Fruit fly (Drosophila melanogaster): Measurements from ENCODE around the gene BG642312.

BG642312 gene

DNA sequence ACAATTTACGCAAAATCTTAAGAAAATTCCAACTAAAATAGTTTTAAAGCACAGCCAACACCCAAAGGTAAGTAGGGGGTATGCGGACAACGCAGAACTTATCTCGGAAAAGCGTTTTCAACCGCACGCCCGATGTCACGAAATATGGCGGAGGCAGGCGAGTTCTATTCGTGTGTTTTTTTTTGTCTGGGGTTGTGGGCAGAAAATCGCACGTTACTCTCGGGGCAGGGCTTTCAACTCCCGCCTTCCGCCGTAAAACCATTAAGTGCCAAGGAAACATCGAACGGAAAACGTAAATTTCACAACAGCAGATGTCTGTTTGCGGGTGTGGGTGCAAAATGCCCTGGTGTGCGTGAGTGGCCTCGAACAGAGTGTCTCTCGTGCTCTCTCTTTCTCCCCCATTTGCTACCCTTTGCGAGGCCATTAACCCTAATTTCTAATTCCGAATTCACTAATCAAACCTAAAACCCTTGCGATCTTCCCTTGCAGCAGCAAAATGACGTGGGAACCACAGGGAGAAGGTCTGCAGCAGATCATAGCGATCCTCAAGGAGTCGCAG is 39.5 kb downstream of the BG642312 start:
- TF ChIP-seq CTCF (optimal IDR thresholded peaks at IDR 0.05) (no peak), CG8478 (optimal IDR thresholded peaks at IDR 0.05) (no peak)

DNA sequence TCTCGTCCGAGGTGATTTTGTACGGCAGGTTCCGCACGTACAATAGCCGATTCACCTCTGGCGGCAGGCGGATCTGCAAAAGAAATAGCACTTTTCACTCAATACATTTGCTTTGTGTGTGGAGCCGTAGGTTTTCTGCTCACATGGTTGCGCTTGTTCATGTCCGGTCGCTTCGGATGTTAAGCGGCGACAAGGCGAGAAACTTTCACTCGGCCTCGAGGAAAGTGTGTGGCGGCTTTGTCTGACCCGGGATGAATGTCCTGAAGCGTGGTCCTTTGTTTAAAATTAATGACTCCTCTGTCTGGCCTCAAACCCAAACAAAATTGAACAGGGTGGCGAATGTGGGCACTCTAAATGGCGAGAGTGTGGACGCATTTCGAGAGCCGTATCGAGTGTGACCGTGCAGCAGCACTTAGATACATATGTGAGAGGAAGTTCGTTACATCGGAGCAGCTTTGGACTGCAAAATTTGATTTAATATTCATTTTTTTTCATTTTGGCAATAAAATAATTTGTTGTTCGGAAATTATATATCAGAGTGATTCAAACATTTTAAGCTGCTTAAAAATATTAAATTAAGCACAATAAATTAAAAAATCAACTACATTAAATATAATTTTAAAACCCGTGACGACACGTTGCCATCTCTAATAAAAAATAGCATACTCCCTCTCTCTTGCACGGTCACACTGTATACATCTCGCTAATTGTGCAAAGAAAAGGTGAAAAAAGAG is 40.2 kb downstream of the BG642312 start, which contains the start of the genes Sf3b6 and Tnpo:
Gene Sf3b6, minus strand, starts transcription at position 358 of the 734 bp plus-strand sequence.
Gene Tnpo, plus strand, starts transcription at position 659 of the 734 bp plus-strand sequence.
- no peak for TF ChIP-seq CG8478 (optimal IDR thresholded peaks at IDR 0.05)
- peak in 1 of 2 experiments; percentile 4 for TF ChIP-seq CTCF (optimal IDR thresholded peaks at IDR 0.05)

DNA sequence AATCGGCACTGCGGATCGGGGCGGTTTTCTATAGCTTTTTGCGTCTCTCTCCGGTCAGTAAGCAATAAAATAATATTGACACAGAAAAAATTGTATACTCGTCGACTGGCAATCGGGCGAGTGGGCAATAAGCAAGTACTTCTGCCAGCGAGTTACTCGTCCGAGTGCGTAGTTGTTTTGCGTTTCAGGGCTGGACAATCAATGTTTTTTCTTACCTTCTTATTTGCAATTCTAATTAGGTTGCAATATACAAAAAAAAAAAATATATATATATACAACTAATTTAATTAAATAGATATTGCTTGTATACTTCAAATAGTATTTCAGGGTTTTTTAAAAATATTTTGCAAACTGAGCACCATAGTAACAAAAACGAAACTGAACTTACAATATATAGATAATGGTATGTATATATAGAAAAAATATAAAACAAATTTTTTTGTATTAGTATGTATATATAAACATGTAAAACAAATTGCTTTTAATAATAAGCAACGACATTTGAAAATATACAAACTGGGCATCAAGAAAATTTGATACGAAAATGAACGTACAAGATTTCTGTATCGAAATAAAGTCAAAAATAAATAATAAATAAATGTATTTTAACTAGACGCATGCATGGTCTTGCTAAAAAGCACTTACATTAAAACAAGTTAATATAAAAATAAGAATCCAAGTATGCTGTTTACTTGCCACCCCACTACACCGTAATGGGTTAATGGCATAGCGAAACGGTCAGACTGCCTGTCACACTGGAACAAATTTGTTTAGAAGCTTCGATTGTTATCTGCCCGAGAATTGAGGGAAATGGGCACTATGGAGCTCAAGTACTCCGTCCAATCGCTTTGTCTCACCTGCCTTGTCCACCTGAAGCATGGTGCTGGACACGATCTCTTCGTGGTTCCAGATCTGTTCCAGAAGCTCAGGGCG is 43.9 kb downstream of the BG642312 start, which contains the start of the genes D19A and CG7386:
Gene D19A, minus strand, starts transcription at position 129 of the 933 bp plus-strand sequence.
Gene CG7386, plus strand, starts transcription at position 751 of the 933 bp plus-strand sequence.
- TF ChIP-seq CTCF (optimal IDR thresholded peaks at IDR 0.05) (no peak), CG8478 (optimal IDR thresholded peaks at IDR 0.05) (no peak)

DNA sequence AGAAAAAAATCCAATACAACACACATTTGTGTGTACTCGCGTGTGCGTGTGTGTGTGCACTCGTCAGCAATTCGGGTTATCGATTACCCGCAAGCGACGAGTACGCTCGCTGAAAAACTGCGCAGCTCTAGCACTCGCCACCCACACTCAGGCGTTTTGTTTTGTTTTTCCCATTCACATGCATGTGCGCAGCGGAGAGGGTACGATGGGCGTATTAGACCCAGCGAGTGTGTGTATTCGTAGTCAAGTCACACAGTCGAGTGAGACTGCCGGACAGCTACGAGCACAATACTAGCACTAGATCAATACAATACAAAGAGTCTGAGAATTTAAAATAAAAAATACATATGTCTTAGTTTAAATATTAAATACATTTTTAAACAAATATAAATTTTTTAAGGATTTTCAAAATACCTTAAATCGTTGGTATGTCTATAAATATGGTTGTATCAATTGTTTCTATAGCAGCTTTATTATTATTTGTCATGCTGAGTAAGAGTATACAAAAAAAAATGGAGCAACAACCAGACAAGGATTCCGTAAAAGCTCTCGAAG is 48.2 kb downstream of the BG642312 start, which contains the start of the genes D19B and CG43293:
Gene D19B, minus strand, starts transcription at position 37 of the 555 bp plus-strand sequence.
Gene CG43293, plus strand, starts transcription at position 306 of the 555 bp plus-strand sequence.
- TF ChIP-seq CG8478 (optimal IDR thresholded peaks at IDR 0.05) (no peak), CTCF (optimal IDR thresholded peaks at IDR 0.05) (peak; percentile 30 to 53)
